Fruit fly (Drosophila melanogaster) whole organism, wandering third instar larva: ENCODE results near the gene Tsp29Fb.

ENCODE experiments used
- Abd-B ChIP-seq: fragments of >200 bp; optimal IDR thresholded peaks from 2 replicates; lab custom pipeline; 2017; ENCODE audit warnings: missing biosample characterization, missing genetic modification characterization
- CG32264 ChIP-seq: fragments of 200-800 bp; sonication (Bioruptor generic); optimal IDR thresholded peaks from 2 replicates; lab custom pipeline; 2016; ENCODE audit warnings: missing biosample characterization, missing genetic modification characterization
- CG9705 ChIP-seq: fragments of 200-800 bp; sonication (Bioruptor generic); optimal IDR thresholded peaks from 2 replicates; lab custom pipeline; 2018; ENCODE audit warnings: missing biosample characterization, mild to moderate bottlenecking, missing genetic modification characterization
- CrebA ChIP-seq: fragments of 200-800 bp; sonication (Bioruptor generic); optimal IDR thresholded peaks from 2 replicates; lab custom pipeline; 2016; ENCODE audit warnings: missing biosample characterization, mild to moderate bottlenecking, missing genetic modification characterization, borderline replicate concordance
- Dfd ChIP-seq: fragments of >200 bp; optimal IDR thresholded peaks from 2 replicates; lab custom pipeline; 2017; ENCODE audit warnings: missing biosample characterization, missing genetic modification characterization
- Dif ChIP-seq: fragments of 200-275, 200-300 bp; sonication (Bioruptor generic); optimal IDR thresholded peaks from 2 replicates; lab custom pipeline; 2018; ENCODE audit warnings: missing biosample characterization, missing genetic modification characterization; ENCODE audit not compliant: partially characterized antibody
- GATAd ChIP-seq: sonication (Bioruptor generic); optimal IDR thresholded peaks from 2 replicates; lab custom pipeline; 2016; ENCODE audit warnings: missing biosample characterization, missing genetic modification characterization
- HLH106 ChIP-seq: fragments of 200-800 bp; optimal IDR thresholded peaks from 3 replicates; lab custom pipeline; 2019; ENCODE audit warnings: missing biosample characterization, mild to moderate bottlenecking, missing genetic modification characterization, moderate library complexity
- Hnf4 ChIP-seq: fragments of 200-800 bp; sonication (Bioruptor generic); optimal IDR thresholded peaks from 2 replicates; lab custom pipeline; 2016; ENCODE audit warnings: missing biosample characterization, mild to moderate bottlenecking, missing genetic modification characterization
- Hr78 ChIP-seq: fragments of >200 bp; optimal IDR thresholded peaks from 2 replicates; lab custom pipeline; 2017; ENCODE audit warnings: missing biosample characterization, missing genetic modification characterization
- Hr83 ChIP-seq: fragments of 200-300 bp; sonication (Bioruptor generic); optimal IDR thresholded peaks from 2 replicates; lab custom pipeline; 2016; ENCODE audit warnings: missing biosample characterization, mild to moderate bottlenecking, missing genetic modification characterization, moderate library complexity; ENCODE audit not compliant: poor library complexity, severe bottlenecking
- Jra ChIP-seq: sonication (Bioruptor generic); optimal IDR thresholded peaks from 2 replicates; lab custom pipeline; 2016; ENCODE audit warnings: missing biosample characterization, missing genetic modification characterization
- Mio ChIP-seq: sonication (Bioruptor generic); optimal IDR thresholded peaks from 2 replicates; lab custom pipeline; 2016; ENCODE audit warnings: missing biosample characterization, missing genetic modification characterization
- Myc ChIP-seq: fragments of >200 bp; optimal IDR thresholded peaks from 2 replicates; lab custom pipeline; 2017
- N ChIP-seq: fragments of >200 bp; optimal IDR thresholded peaks from 2 replicates; lab custom pipeline; 2018; ENCODE audit warnings: missing biosample characterization, missing external identifiers, missing genetic modification characterization
- OdsH ChIP-seq: fragments of 200-800 bp; sonication (Bioruptor generic); optimal IDR thresholded peaks from 2 replicates; lab custom pipeline; 2016; ENCODE audit warnings: missing biosample characterization, mild to moderate bottlenecking, missing genetic modification characterization
- Rel ChIP-seq, 2 experiments: fragments of 200-800 bp; sonication (Bioruptor generic) in 1 of 2; optimal IDR thresholded peaks; 2 replicates in 1 of 2; 3 replicates in 1 of 2; lab custom pipeline; 2016 to 2019; ENCODE audit warnings: mild to moderate bottlenecking in 2 of 2, missing biosample characterization in 2 of 2, missing genetic modification characterization in 2 of 2, moderate library complexity in 1 of 2
- Sp1 ChIP-seq: fragments of 200-800 bp; sonication (Bioruptor generic); optimal IDR thresholded peaks from 3 replicates; lab custom pipeline; 2019; ENCODE audit warnings: missing biosample characterization, mild to moderate bottlenecking, missing genetic modification characterization, moderate library complexity
- Vsx2 ChIP-seq: fragments of 200-300, 225-300 bp; sonication (Bioruptor generic); optimal IDR thresholded peaks from 2 replicates; lab custom pipeline; 2018; ENCODE audit warnings: missing biosample characterization, missing genetic modification characterization; ENCODE audit not compliant: partially characterized antibody
- br ChIP-seq: fragments of 200-800 bp; sonication (Bioruptor generic); optimal IDR thresholded peaks from 2 replicates; lab custom pipeline; 2016; ENCODE audit warnings: missing biosample characterization, missing genetic modification characterization
- brk ChIP-seq: fragments of 200-800 bp; sonication (Bioruptor generic); optimal IDR thresholded peaks from 2 replicates; lab custom pipeline; 2016; ENCODE audit warnings: missing biosample characterization, mild to moderate bottlenecking, missing genetic modification characterization
- dl ChIP-seq, 2 experiments: fragments of 175-275, 200-275 bp in 1 of 2; fragments of 200-275 bp in 1 of 2; sonication (Bioruptor generic); optimal IDR thresholded peaks; lab custom pipeline; 2018; ENCODE audit warnings: mild to moderate bottlenecking in 2 of 2, missing biosample characterization in 2 of 2, missing genetic modification characterization in 2 of 2, moderate library complexity in 2 of 2; ENCODE audit not compliant: partially characterized antibody in 2 of 2, insufficient read depth in 1 of 2
- dmrt93B ChIP-seq: fragments of 200-800 bp; sonication (Bioruptor generic); optimal IDR thresholded peaks from 2 replicates; lab custom pipeline; 2018; ENCODE audit warnings: missing biosample characterization, mild to moderate bottlenecking, missing genetic modification characterization
- dsf ChIP-seq: sonication (Bioruptor generic); optimal IDR thresholded peaks from 2 replicates; lab custom pipeline; 2016; ENCODE audit warnings: missing biosample characterization, missing genetic modification characterization, borderline replicate concordance
- ey ChIP-seq: fragments of 200-800 bp; sonication (Bioruptor generic); optimal IDR thresholded peaks from 2 replicates; lab custom pipeline; 2016; ENCODE audit warnings: missing biosample characterization, missing genetic modification characterization
- foxo ChIP-seq, 2 experiments: fragments of 200-800 bp; sonication (Bioruptor generic); optimal IDR thresholded peaks; 2 replicates in 1 of 2; 3 replicates in 1 of 2; lab custom pipeline; 2016 to 2017; ENCODE audit warnings: missing biosample characterization in 2 of 2, missing genetic modification characterization in 2 of 2
- fru ChIP-seq: fragments of 200-800 bp; sonication (Bioruptor generic); optimal IDR thresholded peaks from 3 replicates; lab custom pipeline; 2016; ENCODE audit warnings: missing biosample characterization, mild to moderate bottlenecking, missing genetic modification characterization
- h ChIP-seq: fragments of 200-800 bp; sonication (Bioruptor generic); optimal IDR thresholded peaks from 3 replicates; lab custom pipeline; 2016; ENCODE audit warnings: missing biosample characterization, mild to moderate bottlenecking, missing genetic modification characterization
- jim ChIP-seq: fragments of 175-275, 200-325 bp; sonication (Bioruptor generic); optimal IDR thresholded peaks from 2 replicates; lab custom pipeline; 2016; ENCODE audit warnings: missing biosample characterization, mild to moderate bottlenecking, missing genetic modification characterization
- lola ChIP-seq: fragments of >200 bp; optimal IDR thresholded peaks from 2 replicates; lab custom pipeline; 2017; ENCODE audit warnings: missing biosample characterization, missing genetic modification characterization
- pan ChIP-seq: fragments of >200 bp; optimal IDR thresholded peaks from 2 replicates; lab custom pipeline; 2017
- psq ChIP-seq: fragments of 200-800 bp; sonication (Bioruptor generic); optimal IDR thresholded peaks from 3 replicates; lab custom pipeline; 2017; ENCODE audit warnings: missing biosample characterization, mild to moderate bottlenecking, missing genetic modification characterization, moderate library complexity
- rgr ChIP-seq: fragments of 200-800 bp; sonication (Bioruptor generic); optimal IDR thresholded peaks from 3 replicates; lab custom pipeline; 2016; ENCODE audit warnings: missing biosample characterization, mild to moderate bottlenecking, missing genetic modification characterization
- sage ChIP-seq: fragments of 200-800 bp; sonication (Bioruptor generic); optimal IDR thresholded peaks from 2 replicates; lab custom pipeline; 2016; ENCODE audit warnings: missing biosample characterization, mild to moderate bottlenecking, missing genetic modification characterization
- sv ChIP-seq: fragments of 200-800 bp; sonication (Bioruptor generic); optimal IDR thresholded peaks from 3 replicates; lab custom pipeline; 2016; ENCODE audit warnings: missing biosample characterization, missing genetic modification characterization
- tai ChIP-seq: sonication (Bioruptor generic); optimal IDR thresholded peaks from 2 replicates; lab custom pipeline; 2016; ENCODE audit warnings: missing biosample characterization, missing genetic modification characterization
- usp ChIP-seq: fragments of >200 bp; optimal IDR thresholded peaks from 2 replicates; lab custom pipeline; 2017; ENCODE audit warnings: missing biosample characterization, missing genetic modification characterization
- woc ChIP-seq: sonication (Bioruptor generic); optimal IDR thresholded peaks from 2 replicates; lab custom pipeline; 2016; ENCODE audit warnings: missing biosample characterization, mild to moderate bottlenecking, missing genetic modification characterization

Tsp29Fb gene

DNA sequence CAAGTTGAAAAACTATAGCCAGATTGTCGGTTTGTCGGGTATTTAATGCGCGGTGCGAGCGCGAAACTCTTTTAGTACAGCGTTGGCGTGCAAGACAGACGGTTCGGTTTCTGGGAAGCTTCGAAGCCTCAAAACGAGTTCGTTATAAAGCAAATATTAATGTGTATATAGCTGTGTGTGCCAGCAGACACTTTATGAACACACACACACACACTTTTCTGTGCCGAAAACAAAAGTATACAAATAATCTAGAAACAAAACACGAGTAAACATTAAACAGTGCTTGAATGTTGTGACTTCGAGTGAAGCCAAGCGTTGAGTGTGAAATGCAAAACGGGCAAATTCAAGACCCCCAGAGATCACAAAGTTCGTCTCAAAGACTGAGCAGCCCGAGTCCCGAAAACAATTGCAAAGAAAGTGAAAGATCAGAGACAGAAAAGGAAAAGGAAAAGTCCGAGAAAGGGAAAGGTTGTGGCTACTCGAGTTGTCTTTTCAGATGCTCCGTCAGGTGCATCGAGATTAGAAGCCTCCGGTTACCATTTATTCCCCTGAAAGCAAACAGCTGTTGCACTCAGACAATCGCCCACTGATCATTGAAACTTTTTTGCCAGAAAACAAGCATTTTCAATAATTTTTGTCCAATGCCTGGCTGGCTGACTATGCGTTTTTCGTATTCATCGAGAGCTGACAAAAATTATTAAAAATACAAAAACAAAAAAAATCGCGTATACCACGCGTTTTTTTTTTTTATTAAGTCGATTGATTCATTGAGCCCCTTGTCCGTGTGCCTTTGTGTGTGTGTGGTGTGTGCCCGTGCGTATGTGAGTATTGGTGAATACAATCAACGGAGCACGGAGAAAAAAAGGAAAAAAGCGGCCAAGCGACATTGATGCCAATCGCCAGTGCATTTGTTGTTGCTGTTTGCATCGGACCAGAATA lies 38.2 kb upstream of the Tsp29Fb start, which contains the start of gene CG34398:
CG34398 (plus strand) TSS at position 73 of the 939 bp plus-strand sequence.
- TF ChIP-seq usp (no peak), Vsx2 (GFP tag; lab: Kevin White, UChicago) (peak; percentile 18), Jra (GFP tag; lab: Kevin White, UChicago) (no peak), Rel (GFP tag; optimal IDR thresholded peaks at IDR 0.05; lab: Kevin White, UChicago) (no peak), Rel (tag; optimal IDR thresholded peaks at IDR 0.05; lab: Kevin White, UChicago) (no peak), woc (peak; percentile 3), brk (GFP tag; lab: Kevin White, UChicago) (no peak), sage (peak; percentile 58), N (GFP tag; lab: Kevin White, UChicago) (no peak), Hr83 (GFP tag; lab: Kevin White, UChicago) (peak; percentile 53), Dif (no peak), rgr (GFP tag; lab: Kevin White, UChicago) (no peak), sv (no peak), tai (GFP tag; lab: Kevin White, UChicago) (no peak)
- TF ChIP-seq, all 38 proteins: peak for 4

DNA sequence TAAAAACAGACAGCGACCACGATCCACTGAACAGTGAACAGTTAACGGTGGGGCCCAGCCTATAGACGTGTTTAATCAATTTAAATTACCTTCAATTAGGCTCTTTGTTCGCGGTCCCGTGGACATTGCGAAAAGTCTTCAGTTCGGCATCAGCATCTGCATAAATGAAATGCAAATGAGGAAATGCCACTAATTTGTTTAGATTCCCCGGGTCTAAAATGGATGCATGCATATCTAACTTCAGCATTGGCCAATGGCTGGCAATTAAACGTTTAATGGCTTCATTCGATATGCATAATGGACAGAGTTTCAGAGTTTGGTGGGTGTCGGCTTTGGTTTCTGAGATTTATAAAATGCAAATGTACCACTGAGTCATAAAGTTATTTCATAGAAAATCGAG lies 35.3 kb upstream of the Tsp29Fb start:
- TF ChIP-seq dmrt93B (GFP tag; lab: Kevin White, UChicago) (no peak), Dif (no peak), dsf (no peak), CrebA (GFP tag; lab: Kevin White, UChicago) (no peak), ey (GFP tag; lab: Kevin White, UChicago) (no peak), jim (GFP tag; lab: Kevin White, UChicago) (no peak), Hr78 (GFP tag; lab: Kevin White, UChicago) (no peak), Mio (GFP tag; lab: Kevin White, UChicago) (no peak), sv (no peak), usp (no peak), Hnf4 (GFP tag; lab: Kevin White, UChicago) (no peak), fru (GFP tag; lab: Kevin White, UChicago) (no peak)

DNA sequence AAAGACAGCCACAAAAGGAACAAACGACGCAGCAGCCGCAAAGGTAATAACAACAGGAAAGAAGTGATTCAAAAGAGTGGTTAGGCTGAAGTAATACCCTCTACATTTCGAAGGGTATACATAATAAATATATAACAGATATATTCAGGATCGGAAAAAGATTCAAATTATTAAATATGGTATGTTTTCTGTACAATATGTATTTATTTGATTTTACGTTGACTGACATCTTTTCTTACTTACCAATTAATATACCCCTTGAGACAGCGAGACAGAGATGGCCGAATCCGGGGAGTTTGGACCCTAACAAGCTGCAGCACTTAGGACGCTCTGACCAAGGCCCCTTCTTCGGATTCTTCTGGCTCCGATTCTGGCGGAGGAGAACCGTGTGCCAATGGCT lies 30.9 kb upstream of the Tsp29Fb start:
- TF ChIP-seq br (peak; percentile 30), Rel (GFP tag; optimal IDR thresholded peaks at IDR 0.05; lab: Kevin White, UChicago) (no peak), Rel (tag; optimal IDR thresholded peaks at IDR 0.05; lab: Kevin White, UChicago) (no peak), Hr83 (GFP tag; lab: Kevin White, UChicago) (no peak), CG32264 (GFP tag; lab: Kevin White, UChicago) (no peak), woc (peak; percentile 50), sv (no peak), pan (lab: Kevin White, UChicago) (no peak), fru (GFP tag; lab: Kevin White, UChicago) (peak; percentile 37), N (GFP tag; lab: Kevin White, UChicago) (no peak), tai (GFP tag; lab: Kevin White, UChicago) (no peak), ey (GFP tag; lab: Kevin White, UChicago) (peak; percentile 35), h (GFP tag; lab: Kevin White, UChicago) (peak; percentile 57), OdsH (GFP tag; lab: Kevin White, UChicago) (peak; percentile 44), rgr (GFP tag; lab: Kevin White, UChicago) (peak; percentile 40), CG9705 (GFP tag; lab: Kevin White, UChicago) (no peak), dmrt93B (GFP tag; lab: Kevin White, UChicago) (no peak), usp (no peak), GATAd (GFP tag; lab: Kevin White, UChicago) (no peak), lola (GFP tag; lab: Kevin White, UChicago) (no peak), Dfd (no peak), dl (GFP tag; optimal IDR thresholded peaks at IDR 0.05; lab: Kevin White, UChicago; ENCODE audit: insufficient read depth in 1 of 2, partially characterized antibody in 2 of 2) (no peak), Myc (lab: Kevin White, UChicago) (no peak), psq (peak; percentile 47), Hr78 (GFP tag; lab: Kevin White, UChicago) (no peak), jim (GFP tag; lab: Kevin White, UChicago) (no peak), Dif (no peak), Sp1 (GFP tag; lab: Kevin White, UChicago) (peak; percentile 21), Abd-B (GFP tag; lab: Kevin White, UChicago) (no peak), Jra (GFP tag; lab: Kevin White, UChicago) (no peak), Vsx2 (GFP tag; lab: Kevin White, UChicago) (no peak), Mio (GFP tag; lab: Kevin White, UChicago) (no peak), sage (no peak), foxo (GFP tag; optimal IDR thresholded peaks at IDR 0.05; lab: Kevin White, UChicago) (peak in 1 of 2 experiments; percentile 46), HLH106 (tag; lab: Kevin White, UChicago) (peak; percentile 40), brk (GFP tag; lab: Kevin White, UChicago) (peak; percentile 29), dsf (no peak), Hnf4 (GFP tag; lab: Kevin White, UChicago) (peak; percentile 15), CrebA (GFP tag; lab: Kevin White, UChicago) (no peak)
- TF ChIP-seq, all 38 proteins: peak for 13
